Worm (Caenorhabditis elegans) whole organism, young adult: Measurements from ENCODE around the gene cpg-23.
A peak's percentile ranks its signal among the peaks of the same experiment; 100 is the strongest.

Experiments
- F49E8.2 ChIP-seq: sonication (generic microtip); optimal IDR thresholded peaks from 3 replicates; lab custom pipeline; 2017; ENCODE audit warnings: missing genetic modification characterization, mild to moderate bottlenecking, missing compliant biosample characterization, antibody characterized with exemption, moderate library complexity; ENCODE audit not compliant: insufficient read depth
- T26A5.8 ChIP-seq: sonication (generic microtip); optimal IDR thresholded peaks from 2 replicates; lab custom pipeline; 2016; ENCODE audit warnings: missing genetic modification characterization, missing compliant biosample characterization
- pha-4 ChIP-seq: fragments of 150-350 bp; sonication (generic microtip); optimal IDR thresholded peaks from 2 replicates; lab custom pipeline; 2014; ENCODE audit warnings: missing biosample characterization, missing genetic modification reagents, missing genetic modification characterization
- unc-62 ChIP-seq: fragments of 150-350 bp; optimal IDR thresholded peaks from 2 replicates; lab custom pipeline; 2014; ENCODE audit warnings: missing biosample characterization, missing genetic modification reagents, missing genetic modification characterization

DNA sequence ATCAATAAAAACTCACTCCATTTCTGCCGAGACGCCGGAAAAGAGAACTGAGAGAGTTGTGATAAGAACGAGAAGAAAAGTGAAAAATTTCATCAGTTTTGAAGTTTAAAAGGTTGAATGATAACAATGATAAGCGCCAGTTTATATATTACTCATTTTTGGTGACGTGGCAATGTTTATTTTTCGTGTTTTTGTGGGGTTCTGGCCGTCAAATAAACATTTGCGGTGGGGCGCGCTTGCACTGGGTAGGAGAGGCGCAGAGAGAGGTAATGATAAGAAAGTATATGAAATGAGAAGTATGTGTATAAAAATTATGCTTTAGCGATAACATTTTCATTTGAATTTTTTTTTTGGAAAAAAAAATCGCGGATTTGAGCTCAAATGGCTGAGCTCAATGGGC, 18.1 kb downstream of the cpg-23 start, which contains the start of gene Y39B6A.5:
- TF ChIP-seq unc-62 (GFP tag; lab: Kevin White, UChicago) (peak; percentile 47), T26A5.8 (no peak), F49E8.2 (no peak), pha-4 (tag; lab: Kevin White, UChicago) (peak; percentile 84)
